Fruit fly (Drosophila melanogaster): ENCODE data around the gene CG13457.

dm6 chr3L:15172404-15173055 is 41.4 kb upstream of the CG13457 start:
- no peak for TF ChIP-seq CTCF (optimal IDR thresholded peaks at IDR 0.05)
- no peak for TF ChIP-seq CG8478 (optimal IDR thresholded peaks at IDR 0.05)

All from S2 (cell line).